Worm (Caenorhabditis elegans): ENCODE measurements around the gene Y69F12A.1.
"Not testable (repeated sequence)": the region's sequence is repeated elsewhere in the genome, so short reads cannot be mapped to it uniquely, and the experiment has no call there.

Gene Y69F12A.1

DNA sequence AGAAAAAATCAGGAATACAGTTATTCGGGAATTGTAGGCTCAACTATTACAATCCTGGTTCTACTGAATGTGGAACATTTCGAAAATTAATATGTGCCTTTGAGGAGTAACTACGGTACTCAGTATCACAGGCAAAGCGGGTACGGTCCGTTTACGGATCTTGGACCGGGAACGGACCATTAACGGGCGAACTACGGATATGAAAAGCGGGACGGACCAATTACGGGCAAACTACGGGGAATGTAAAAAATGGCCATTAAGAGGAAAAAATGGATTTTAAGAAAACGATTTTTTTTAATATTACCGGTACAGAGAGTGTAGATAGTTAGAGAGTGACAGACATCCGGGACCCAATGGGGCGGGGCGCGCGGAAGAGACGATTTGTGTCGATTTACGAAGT, 12.2 kb downstream of the Y69F12A.1 start, which contains the start of gene H14A12.5:
Gene H14A12.5 (minus strand): TSS at position 101 of the 400 bp plus-strand sequence.
- not testable (repeated sequence) for TF ChIP-seq aly-1 (tag; optimal IDR thresholded peaks at IDR 0.05); hnd-1 (tag; optimal IDR thresholded peaks at IDR 0.05); ceh-13 (GFP tag; optimal IDR thresholded peaks at IDR 0.05)

DNA sequence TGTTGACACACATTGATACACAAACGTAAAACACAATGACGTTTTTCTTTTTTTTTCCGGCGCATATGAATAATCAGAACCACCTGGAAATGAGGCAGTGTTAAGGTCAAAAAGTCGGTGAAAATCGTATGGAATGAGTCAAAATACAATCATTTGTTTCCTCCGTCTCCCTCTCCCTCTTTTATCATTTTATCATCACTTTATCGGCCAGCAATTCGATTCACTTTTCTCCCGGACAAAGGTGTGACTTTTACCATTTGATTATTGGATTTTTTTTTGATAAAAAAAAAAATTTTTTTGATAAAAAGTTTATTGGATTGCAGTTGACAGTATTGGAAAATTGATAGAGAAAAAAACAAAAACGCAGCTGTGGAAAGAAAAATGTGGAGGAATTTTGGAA, 22.2 kb downstream of the Y69F12A.1 start:
- TF ChIP-seq pes-1 (GFP tag; IDR thresholded peaks at IDR 0.05) (no peak), tbx-37 (GFP tag; conservative IDR thresholded peaks at IDR 0.05) (no peak), B0310.2 (tag; optimal IDR thresholded peaks at IDR 0.05) (no peak), hmbx-1 (tag; optimal IDR thresholded peaks at IDR 0.05) (no peak), scrt-1 (GFP tag; IDR thresholded peaks at IDR 0.05) (no peak), tra-4 (tag; optimal IDR thresholded peaks at IDR 0.05) (no peak), ama-1 (optimal IDR thresholded peaks at IDR 0.05) (no peak), tbx-11 (GFP tag; IDR thresholded peaks at IDR 0.05) (no peak), ceh-13 (GFP tag; optimal IDR thresholded peaks at IDR 0.05) (no peak), flt-1 (GFP tag; IDR thresholded peaks at IDR 0.05) (no peak), hmg-4 (GFP tag; optimal IDR thresholded peaks at IDR 0.05) (no peak), sea-1 (GFP tag; conservative IDR thresholded peaks at IDR 0.05) (no peak)

DNA sequence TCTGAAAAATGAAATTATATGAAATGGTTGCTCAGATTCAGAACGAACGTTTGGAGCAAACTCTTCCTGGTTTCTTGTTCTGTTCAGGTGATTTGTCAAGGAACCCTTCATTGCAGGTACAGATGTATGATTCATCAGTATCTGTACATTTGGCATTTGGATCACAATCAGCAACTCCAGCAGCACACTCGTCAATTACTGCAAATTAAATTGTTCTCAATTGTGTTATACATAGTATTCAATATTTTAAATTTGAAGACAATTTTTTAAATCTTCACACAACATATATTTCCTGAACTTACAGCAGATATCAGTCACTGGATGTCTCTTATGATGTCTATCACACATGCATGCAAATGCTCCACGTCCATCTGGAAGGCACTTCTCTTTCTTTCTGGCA, 28.0 kb downstream of the Y69F12A.1 start:
- TF ChIP-seq pes-1 (GFP tag; IDR thresholded peaks at IDR 0.05) (no peak), tra-4 (tag; optimal IDR thresholded peaks at IDR 0.05) (no peak), ets-7 (tag; optimal IDR thresholded peaks at IDR 0.05) (no peak)

- TF ChIP-seq ceh-36 (tag; optimal IDR thresholded peaks at IDR 0.05): no peak
Observed at ce11 chrIII:7488303-7488702, 31.6 kb downstream of the Y69F12A.1 start.

ce11 chrIII:7489055-7489534, 32.4 kb downstream of the Y69F12A.1 start, which contains the start of gene mup-4:
mup-4 (minus strand) TSS chrIII:7489105.
- no peak for TF ChIP-seq scrt-1 (GFP tag; IDR thresholded peaks at IDR 0.05)
- TF ChIP-seq tbx-37 (GFP tag; conservative IDR thresholded peaks at IDR 0.05): no peak
- TF ChIP-seq ama-1 (optimal IDR thresholded peaks at IDR 0.05): no peak
- TF ChIP-seq ets-7 (tag; optimal IDR thresholded peaks at IDR 0.05): no peak
- no peak for TF ChIP-seq flt-1 (GFP tag; IDR thresholded peaks at IDR 0.05)
- no peak for TF ChIP-seq pes-1 (GFP tag; IDR thresholded peaks at IDR 0.05)

ce11 chrIII:7490061-7490460, 33.3 kb downstream of the Y69F12A.1 start:
- TF ChIP-seq tbx-37 (GFP tag; conservative IDR thresholded peaks at IDR 0.05): no peak
- no peak for TF ChIP-seq hnd-1 (tag; optimal IDR thresholded peaks at IDR 0.05)
- no peak for TF ChIP-seq ceh-36 (tag; optimal IDR thresholded peaks at IDR 0.05)
- no peak for TF ChIP-seq tbx-11 (GFP tag; IDR thresholded peaks at IDR 0.05)
- TF ChIP-seq sea-1 (GFP tag; conservative IDR thresholded peaks at IDR 0.05): no peak
- TF ChIP-seq tra-4 (tag; optimal IDR thresholded peaks at IDR 0.05): no peak
- no peak for TF ChIP-seq hmg-4 (GFP tag; optimal IDR thresholded peaks at IDR 0.05)
- TF ChIP-seq F13C5.2 (tag; optimal IDR thresholded peaks at IDR 0.05): no peak
- TF ChIP-seq scrt-1 (GFP tag; IDR thresholded peaks at IDR 0.05): no peak
- no peak for TF ChIP-seq B0310.2 (tag; optimal IDR thresholded peaks at IDR 0.05)
- TF ChIP-seq ets-7 (tag; optimal IDR thresholded peaks at IDR 0.05): no peak
- no peak for TF ChIP-seq ceh-13 (GFP tag; optimal IDR thresholded peaks at IDR 0.05)

ce11 chrIII:7491931-7492330, 35.2 kb downstream of the Y69F12A.1 start:
- TF ChIP-seq aly-1 (tag; optimal IDR thresholded peaks at IDR 0.05) (no peak), hnd-1 (tag; optimal IDR thresholded peaks at IDR 0.05) (no peak), ceh-13 (GFP tag; optimal IDR thresholded peaks at IDR 0.05) (no peak), sea-1 (GFP tag; conservative IDR thresholded peaks at IDR 0.05) (no peak), F13C5.2 (tag; optimal IDR thresholded peaks at IDR 0.05) (no peak), B0310.2 (tag; optimal IDR thresholded peaks at IDR 0.05) (no peak), tbx-11 (GFP tag; IDR thresholded peaks at IDR 0.05) (no peak), hmbx-1 (tag; optimal IDR thresholded peaks at IDR 0.05) (no peak), ama-1 (optimal IDR thresholded peaks at IDR 0.05) (no peak), ets-7 (tag; optimal IDR thresholded peaks at IDR 0.05) (no peak), ceh-36 (tag; optimal IDR thresholded peaks at IDR 0.05) (no peak), pes-1 (GFP tag; IDR thresholded peaks at IDR 0.05) (no peak), hmg-4 (GFP tag; optimal IDR thresholded peaks at IDR 0.05) (no peak), tra-4 (tag; optimal IDR thresholded peaks at IDR 0.05) (no peak), flt-1 (GFP tag; IDR thresholded peaks at IDR 0.05) (no peak), tbx-37 (GFP tag; conservative IDR thresholded peaks at IDR 0.05) (no peak), scrt-1 (GFP tag; IDR thresholded peaks at IDR 0.05) (no peak)

DNA sequence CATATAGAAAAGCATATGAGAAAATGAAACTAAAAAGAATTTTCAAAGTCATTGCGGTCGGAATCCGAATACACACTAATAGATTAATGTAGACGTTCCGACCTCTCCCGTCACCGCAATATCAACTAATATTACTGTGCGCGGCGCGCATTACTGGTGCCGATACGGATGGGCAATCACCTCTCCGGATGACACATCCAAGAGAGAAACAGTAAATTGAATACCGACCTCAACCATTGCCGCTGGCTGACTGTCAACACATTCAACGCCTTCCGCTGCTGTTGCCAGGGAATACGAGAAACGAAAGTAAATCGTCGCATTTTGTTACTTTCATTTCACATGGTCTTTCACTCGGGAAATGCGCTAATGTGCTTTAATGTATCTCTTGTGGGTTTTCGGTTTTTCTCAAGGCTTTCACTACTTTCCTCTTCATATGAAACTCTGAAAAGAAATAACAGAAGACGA, 38.1 kb downstream of the Y69F12A.1 start:
- TF ChIP-seq scrt-1 (GFP tag; IDR thresholded peaks at IDR 0.05) (no peak), pes-1 (GFP tag; IDR thresholded peaks at IDR 0.05) (no peak), B0310.2 (tag; optimal IDR thresholded peaks at IDR 0.05) (no peak), ceh-13 (GFP tag; optimal IDR thresholded peaks at IDR 0.05) (no peak), ceh-36 (tag; optimal IDR thresholded peaks at IDR 0.05) (no peak), hnd-1 (tag; optimal IDR thresholded peaks at IDR 0.05) (no peak), aly-1 (tag; optimal IDR thresholded peaks at IDR 0.05) (no peak), hmbx-1 (tag; optimal IDR thresholded peaks at IDR 0.05) (no peak), flt-1 (GFP tag; IDR thresholded peaks at IDR 0.05) (no peak), tbx-11 (GFP tag; IDR thresholded peaks at IDR 0.05) (no peak), ama-1 (optimal IDR thresholded peaks at IDR 0.05) (no peak), hmg-4 (GFP tag; optimal IDR thresholded peaks at IDR 0.05) (no peak), ets-7 (tag; optimal IDR thresholded peaks at IDR 0.05) (no peak), sea-1 (GFP tag; conservative IDR thresholded peaks at IDR 0.05) (no peak), tbx-37 (GFP tag; conservative IDR thresholded peaks at IDR 0.05) (no peak), F13C5.2 (tag; optimal IDR thresholded peaks at IDR 0.05) (no peak), tra-4 (tag; optimal IDR thresholded peaks at IDR 0.05) (no peak)

Data from whole organism, early embryonic.